Fruit fly (Drosophila melanogaster) whole organism, prepupa: ENCODE results near the gene CG13623.

Experiments
- Blimp-1 ChIP-seq: fragments of 200-800 bp; sonication (Bioruptor generic); optimal IDR thresholded peaks from 3 replicates; lab custom pipeline; 2017; ENCODE audit warnings: missing biosample characterization, missing genetic modification characterization, mild to moderate bottlenecking, moderate library complexity, missing genetic modification reagents
- CG11294 ChIP-seq: fragments of 200-800 bp; sonication (Bioruptor generic); IDR thresholded peaks from 2 replicates; pipeline ENCODE4 v1.3.6; 2022; ENCODE audit warnings: missing biosample characterization, missing genetic modification characterization
- CG11762 ChIP-seq: fragments of 200-800 bp; sonication (Bioruptor generic); optimal IDR thresholded peaks from 3 replicates; lab custom pipeline; 2016; ENCODE audit warnings: missing biosample characterization, missing genetic modification characterization; ENCODE audit not compliant: insufficient read depth
- CG11902 ChIP-seq: fragments of 200-800 bp; sonication (Bioruptor generic); optimal IDR thresholded peaks from 3 replicates; lab custom pipeline; 2016; ENCODE audit warnings: missing biosample characterization, missing genetic modification characterization
- CG16779 ChIP-seq: fragments of 200-800 bp; sonication (Bioruptor generic); optimal IDR thresholded peaks from 3 replicates; lab custom pipeline; 2017; ENCODE audit warnings: missing biosample characterization, mild to moderate bottlenecking, missing genetic modification characterization
- CG3032 ChIP-seq: fragments of 200-800 bp; optimal IDR thresholded peaks from 2 replicates; lab custom pipeline; 2019; ENCODE audit warnings: missing biosample characterization, mild to moderate bottlenecking, missing genetic modification characterization, moderate library complexity
- CG31627 ChIP-seq: fragments of 200-800 bp; sonication (Bioruptor generic); optimal IDR thresholded peaks from 3 replicates; lab custom pipeline; 2016; ENCODE audit warnings: missing biosample characterization, missing genetic modification characterization
- CG32006 ChIP-seq: fragments of 200-800 bp; sonication (Bioruptor generic); optimal IDR thresholded peaks from 3 replicates; lab custom pipeline; 2017; ENCODE audit warnings: missing biosample characterization, mild to moderate bottlenecking, missing genetic modification characterization
- CG4318 ChIP-seq: fragments of 200-800 bp; sonication (Bioruptor generic); optimal IDR thresholded peaks from 3 replicates; lab custom pipeline; 2017; ENCODE audit warnings: missing biosample characterization, mild to moderate bottlenecking, missing genetic modification characterization
- CG6792 ChIP-seq: fragments of 200-800 bp; sonication (Bioruptor generic); optimal IDR thresholded peaks from 3 replicates; lab custom pipeline; 2016; ENCODE audit warnings: missing biosample characterization, missing genetic modification characterization
- CG6808 ChIP-seq: fragments of 200-800 bp; sonication (Bioruptor generic); optimal IDR thresholded peaks from 3 replicates; lab custom pipeline; 2017; ENCODE audit warnings: missing biosample characterization, missing genetic modification characterization, mild to moderate bottlenecking, moderate library complexity, missing genetic modification reagents
- CG7368 ChIP-seq: fragments of 200-800 bp; sonication (Bioruptor generic); optimal IDR thresholded peaks from 3 replicates; lab custom pipeline; 2016; ENCODE audit warnings: missing biosample characterization, missing genetic modification characterization
- CG8119 ChIP-seq: fragments of 200-800 bp; sonication (Bioruptor generic); IDR thresholded peaks from 3 replicates; pipeline ENCODE4 v1.3.6; 2022; ENCODE audit warnings: missing biosample characterization, missing genetic modification characterization
- CG9139 ChIP-seq: fragments of 200-800 bp; sonication (Bioruptor generic); optimal IDR thresholded peaks from 3 replicates; lab custom pipeline; 2017; ENCODE audit warnings: missing biosample characterization, mild to moderate bottlenecking, missing genetic modification characterization
- Eip78C ChIP-seq: fragments of 200-800 bp; sonication (Bioruptor generic); peaks from one replicate; lab custom pipeline; 2016; ENCODE audit warnings: missing biosample characterization, missing genetic modification characterization
- Eip93F ChIP-seq: fragments of 200-800 bp; sonication (Bioruptor generic); optimal IDR thresholded peaks from 2 replicates; lab custom pipeline; 2016; ENCODE audit warnings: missing biosample characterization, mild to moderate bottlenecking, missing genetic modification characterization
- Ets96B ChIP-seq: fragments of 200-800 bp; optimal IDR thresholded peaks from 2 replicates; lab custom pipeline; 2019; ENCODE audit warnings: missing biosample characterization, mild to moderate bottlenecking, missing genetic modification characterization, moderate library complexity
- Gug ChIP-seq: fragments of 200-800 bp; sonication (Bioruptor generic); IDR thresholded peaks from 2 replicates; pipeline ENCODE4 v1.3.6; 2022; ENCODE audit warnings: missing biosample characterization, missing genetic modification characterization
- Hr39 ChIP-seq: fragments of 200-800 bp; sonication (Bioruptor generic); optimal IDR thresholded peaks from 2 replicates; lab custom pipeline; 2016; ENCODE audit warnings: missing biosample characterization, missing genetic modification characterization
- Hr4 ChIP-seq: fragments of 200-800 bp; sonication (Bioruptor generic); optimal IDR thresholded peaks from 3 replicates; lab custom pipeline; 2016; ENCODE audit warnings: missing biosample characterization, missing genetic modification characterization
- Lpt ChIP-seq: fragments of 200-800 bp; sonication (Bioruptor generic); optimal IDR thresholded peaks from 3 replicates; lab custom pipeline; 2016; ENCODE audit warnings: missing biosample characterization, missing genetic modification characterization
- Met ChIP-seq: fragments of 200-800 bp; sonication (Bioruptor generic); optimal IDR thresholded peaks from 3 replicates; lab custom pipeline; 2016; ENCODE audit warnings: missing biosample characterization, missing genetic modification characterization
- OdsH ChIP-seq: fragments of 200-800 bp; sonication (Bioruptor generic); optimal IDR thresholded peaks from 3 replicates; lab custom pipeline; 2016; ENCODE audit warnings: missing biosample characterization, missing genetic modification characterization
- Smox ChIP-seq: fragments of 200-800 bp; sonication (Bioruptor generic); optimal IDR thresholded peaks from 3 replicates; lab custom pipeline; 2016; ENCODE audit warnings: missing biosample characterization, missing genetic modification characterization
- Sox14 ChIP-seq: fragments of 200-800 bp; sonication (Bioruptor generic); optimal IDR thresholded peaks from 3 replicates; lab custom pipeline; 2016; ENCODE audit warnings: missing biosample characterization, missing genetic modification characterization
- acj6 ChIP-seq: fragments of 200-800 bp; sonication (Bioruptor generic); optimal IDR thresholded peaks from 3 replicates; lab custom pipeline; 2016; ENCODE audit warnings: missing biosample characterization, missing genetic modification characterization
- cyc ChIP-seq: fragments of 200-800 bp; sonication (Bioruptor generic); optimal IDR thresholded peaks from 3 replicates; lab custom pipeline; 2016; ENCODE audit warnings: missing biosample characterization, missing genetic modification characterization
- dac ChIP-seq: fragments of 200-800 bp; sonication (Bioruptor generic); optimal IDR thresholded peaks from 2 replicates; lab custom pipeline; 2017; ENCODE audit warnings: missing biosample characterization, mild to moderate bottlenecking, missing genetic modification characterization
- eg ChIP-seq: fragments of 200-800 bp; sonication (Bioruptor generic); IDR thresholded peaks from 3 replicates; pipeline ENCODE4 v1.3.6; 2022; ENCODE audit warnings: missing biosample characterization, missing genetic modification characterization
- esn ChIP-seq: fragments of 200-800 bp; sonication (Bioruptor generic); optimal IDR thresholded peaks from 2 replicates; lab custom pipeline; 2016; ENCODE audit warnings: missing biosample characterization, mild to moderate bottlenecking, missing genetic modification characterization, moderate library complexity
- fd59A ChIP-seq: fragments of 200-800 bp; sonication (Bioruptor generic); optimal IDR thresholded peaks from 2 replicates; lab custom pipeline; 2017; ENCODE audit warnings: missing biosample characterization, mild to moderate bottlenecking, missing genetic modification characterization, missing genetic modification reagents
- fd85E ChIP-seq: fragments of 200-800 bp; sonication (Bioruptor generic); optimal IDR thresholded peaks from 3 replicates; lab custom pipeline; 2016; ENCODE audit warnings: missing biosample characterization, missing genetic modification characterization
- fkh ChIP-seq: fragments of 200-800 bp; sonication (Bioruptor generic); optimal IDR thresholded peaks from 3 replicates; lab custom pipeline; 2017; ENCODE audit warnings: missing biosample characterization, mild to moderate bottlenecking, missing genetic modification characterization, moderate library complexity
- lz ChIP-seq: fragments of 200-800 bp; sonication (Bioruptor generic); optimal IDR thresholded peaks from 3 replicates; lab custom pipeline; 2016; ENCODE audit warnings: missing biosample characterization, missing genetic modification characterization
- net ChIP-seq: fragments of 200-800 bp; sonication (Bioruptor generic); optimal IDR thresholded peaks from 3 replicates; lab custom pipeline; 2016; ENCODE audit warnings: missing biosample characterization, missing genetic modification characterization
- pdm3 ChIP-seq: fragments of 200-800 bp; sonication (Bioruptor generic); optimal IDR thresholded peaks from 3 replicates; lab custom pipeline; 2016; ENCODE audit warnings: missing biosample characterization, missing genetic modification characterization
- svp ChIP-seq: fragments of 200-800 bp; sonication (Bioruptor generic); peaks from one replicate; lab custom pipeline; 2016; ENCODE audit warnings: missing biosample characterization, missing genetic modification characterization
- topi ChIP-seq: fragments of 200-800 bp; sonication (Bioruptor generic); optimal IDR thresholded peaks from 3 replicates; lab custom pipeline; 2016; ENCODE audit warnings: missing biosample characterization, missing genetic modification characterization
- vri ChIP-seq: fragments of 200-800 bp; sonication (Bioruptor generic); optimal IDR thresholded peaks from 3 replicates; lab custom pipeline; 2016; ENCODE audit warnings: missing biosample characterization, mild to moderate bottlenecking, missing genetic modification characterization

CG13623 gene

dm6 chr3R:24569669-24570349 is 39.5 kb upstream of the CG13623 start:
- TF ChIP-seq CG16779 (tag; lab: Kevin White, UChicago) (no peak), CG31627 (GFP tag; lab: Kevin White, UChicago) (no peak), CG8119 (no peak), CG4318 (GFP tag; lab: Kevin White, UChicago) (no peak), CG7368 (no peak), CG9139 (GFP tag; lab: Kevin White, UChicago) (no peak), CG32006 (GFP tag; lab: Kevin White, UChicago) (no peak), lz (GFP tag; lab: Kevin White, UChicago) (no peak), Sox14 (GFP tag; lab: Kevin White, UChicago) (no peak), Gug (no peak), fd85E (GFP tag; lab: Kevin White, UChicago) (no peak), pdm3 (no peak), Met (GFP tag; lab: Kevin White, UChicago) (no peak)

DNA sequence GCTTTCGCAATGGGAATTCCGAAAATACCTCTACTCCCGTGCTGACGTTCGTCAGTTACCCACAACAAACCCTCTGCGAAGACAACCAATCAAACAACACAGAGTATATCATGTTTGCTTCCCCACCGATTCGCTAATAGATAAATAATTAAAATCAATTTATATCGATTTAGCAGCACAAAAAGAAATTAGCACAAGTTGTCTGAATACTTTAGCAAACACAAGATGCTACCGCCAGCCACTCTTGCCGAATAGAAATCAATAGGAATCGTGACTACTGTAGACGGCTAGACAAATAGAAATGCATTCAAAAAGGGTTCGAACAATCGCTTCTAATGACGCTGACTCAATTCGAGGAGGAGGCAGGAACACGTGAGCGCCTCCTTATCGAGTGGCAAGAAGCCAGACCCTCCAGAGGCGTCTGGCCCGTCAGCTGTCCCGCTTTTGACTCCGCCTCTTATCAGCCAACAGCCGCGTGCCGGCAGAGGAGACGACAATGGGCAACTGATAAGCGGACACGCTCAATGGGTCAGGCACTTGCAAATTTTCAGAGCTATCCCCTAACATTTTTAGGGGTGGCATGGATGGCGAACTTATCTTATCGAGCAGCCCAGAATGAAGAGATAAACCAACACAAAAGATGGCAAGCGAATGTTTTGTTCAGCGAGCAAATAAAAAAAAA is 38.0 kb upstream of the CG13623 start:
- TF ChIP-seq CG3032 (tag; lab: Kevin White, UChicago): no peak
- no peak for TF ChIP-seq eg (GFP tag; lab: Robert Waterston, UW)
- no peak for TF ChIP-seq Hr39 (GFP tag; lab: Kevin White, UChicago)
- no peak for TF ChIP-seq CG31627 (GFP tag; lab: Kevin White, UChicago)
- no peak for TF ChIP-seq CG4318 (GFP tag; lab: Kevin White, UChicago)
- peak; percentile 94 for TF ChIP-seq svp (GFP tag; lab: Kevin White, UChicago)
- no peak for TF ChIP-seq Lpt (GFP tag; lab: Kevin White, UChicago)
- TF ChIP-seq Eip78C (GFP tag; lab: Kevin White, UChicago): peak; percentile 33
- no peak for TF ChIP-seq Blimp-1 (GFP tag; lab: Kevin White, UChicago)
- peak; percentile 75 for TF ChIP-seq vri (GFP tag; lab: Kevin White, UChicago)
- TF ChIP-seq fd59A (GFP tag; lab: Kevin White, UChicago): no peak
- TF ChIP-seq CG11762 (GFP tag; lab: Kevin White, UChicago): no peak
- no peak for TF ChIP-seq CG6792 (GFP tag; lab: Kevin White, UChicago)
- TF ChIP-seq Hr4 (GFP tag; lab: Kevin White, UChicago): no peak
- no peak for TF ChIP-seq CG6808
- TF ChIP-seq acj6 (GFP tag; lab: Kevin White, UChicago): no peak
- TF ChIP-seq dac (GFP tag; lab: Kevin White, UChicago): no peak
- TF ChIP-seq OdsH: no peak
- no peak for TF ChIP-seq CG11294 (GFP tag; lab: Robert Waterston, UW)
- TF ChIP-seq pdm3: no peak
- peak; percentile 9 for TF ChIP-seq esn (GFP tag; lab: Kevin White, UChicago)
- no peak for TF ChIP-seq topi (GFP tag; lab: Kevin White, UChicago)
- TF ChIP-seq Sox14 (GFP tag; lab: Kevin White, UChicago): peak; percentile 2
- no peak for TF ChIP-seq CG11902
- no peak for TF ChIP-seq CG16779 (tag; lab: Kevin White, UChicago)
- TF ChIP-seq CG8119: no peak
- peak; percentile 77 for TF ChIP-seq Eip93F (GFP tag; lab: Kevin White, UChicago)
- no peak for TF ChIP-seq Ets96B (tag; lab: Kevin White, UChicago)
- TF ChIP-seq fkh (GFP tag; lab: Kevin White, UChicago): no peak
- no peak for TF ChIP-seq CG9139 (GFP tag; lab: Kevin White, UChicago)
- TF ChIP-seq Met (GFP tag; lab: Kevin White, UChicago): peak; percentile 3
- TF ChIP-seq net (GFP tag; lab: Kevin White, UChicago): no peak
- no peak for TF ChIP-seq cyc
- no peak for TF ChIP-seq Smox (GFP tag; lab: Kevin White, UChicago)
